Worm (Caenorhabditis elegans): ENCODE measurements around the gene F32D8.12.
A peak's percentile ranks its signal among the peaks of the same experiment; 100 is the strongest.

- TF ChIP-seq unc-55 (GFP tag; optimal IDR thresholded peaks at IDR 0.05) (no peak), nhr-12 (tag; optimal IDR thresholded peaks at IDR 0.05) (no peak), unc-62 (GFP tag; optimal IDR thresholded peaks at IDR 0.05) (no peak), nhr-11 (tag; optimal IDR thresholded peaks at IDR 0.05) (no peak), ZK546.5 (tag; optimal IDR thresholded peaks at IDR 0.05) (no peak), snpc-4 (tag; optimal IDR thresholded peaks at IDR 0.05) (no peak), fos-1 (tag; optimal IDR thresholded peaks at IDR 0.05) (peak; percentile 78), sma-3 (GFP tag; optimal IDR thresholded peaks at IDR 0.05) (no peak), gmeb-1 (tag; optimal IDR thresholded peaks at IDR 0.05) (no peak)
Observed at ce11 chrV:10855363-10855762, 35.5 kb downstream of the F32D8.12 start.
